Worm (Caenorhabditis elegans) whole organism, L1 larva: ENCODE data around the gene F52C12.2.

Experiments
- C16A3.4 ChIP-seq: fragments of 150-350 bp; optimal IDR thresholded peaks from 2 replicates; lab custom pipeline; 2014; ENCODE audit warnings: missing biosample characterization, missing genetic modification characterization
- C34B4.2 ChIP-seq: sonication (generic microtip); optimal IDR thresholded peaks from 2 replicates; lab custom pipeline; 2017; ENCODE audit warnings: mild to moderate bottlenecking, missing genetic modification characterization, missing compliant biosample characterization
- F16B12.6 ChIP-seq: fragments of 150-350 bp; optimal IDR thresholded peaks from 2 replicates; lab custom pipeline; 2014; ENCODE audit warnings: missing biosample characterization, missing genetic modification characterization
- Y116A8C.19 ChIP-seq: sonication (generic microtip); optimal IDR thresholded peaks from 2 replicates; lab custom pipeline; 2016; ENCODE audit warnings: missing compliant biosample characterization, missing genetic modification characterization, borderline replicate concordance
- aha-1 ChIP-seq: fragments of 150-350 bp; optimal IDR thresholded peaks from 2 replicates; lab custom pipeline; 2014; ENCODE audit warnings: missing biosample characterization, missing genetic modification characterization
- ama-1 ChIP-seq: fragments of 150-350 bp; optimal IDR thresholded peaks from 2 replicates; lab custom pipeline; 2014
- blmp-1 ChIP-seq: fragments of 150-350 bp; optimal IDR thresholded peaks from 2 replicates; lab custom pipeline; 2014; ENCODE audit warnings: missing biosample characterization, missing genetic modification characterization
- ceh-63 ChIP-seq: fragments of 200-800 bp; sonication (Bioruptor generic); optimal IDR thresholded peaks from 2 replicates; lab custom pipeline; 2018; ENCODE audit warnings: mild to moderate bottlenecking, missing genetic modification characterization, missing compliant biosample characterization
- ceh-90 ChIP-seq: sonication (generic microtip); optimal IDR thresholded peaks from 2 replicates; lab custom pipeline; 2016; ENCODE audit warnings: missing genetic modification characterization, missing compliant biosample characterization
- dsc-1 ChIP-seq: sonication (generic microtip); optimal IDR thresholded peaks from 2 replicates; lab custom pipeline; 2016; ENCODE audit warnings: mild to moderate bottlenecking, missing genetic modification characterization, missing compliant biosample characterization
- egl-27 ChIP-seq, 2 experiments: fragments of 150-350 bp in 1 of 2; sonication (generic microtip); optimal IDR thresholded peaks; 3 replicates each; lab custom pipeline; 2017 to 2018; ENCODE audit warnings: missing biosample characterization in 2 of 2, missing genetic modification characterization in 2 of 2, missing genetic modification reagents in 2 of 2
- ets-5 ChIP-seq: fragments of 200-800 bp; sonication (Bioruptor generic); IDR thresholded peaks from 2 replicates; pipeline ENCODE4 v1.3.6; 2022; ENCODE audit warnings: missing genetic modification characterization, missing compliant biosample characterization
- hlh-17 ChIP-seq: fragments of 200-800 bp; sonication (Bioruptor generic); optimal IDR thresholded peaks from 2 replicates; lab custom pipeline; 2018; ENCODE audit warnings: missing genetic modification characterization, mild to moderate bottlenecking, missing compliant biosample characterization, moderate library complexity, borderline replicate concordance
- lin-15B ChIP-seq: fragments of 150-350 bp; sonication (generic microtip); optimal IDR thresholded peaks from 3 replicates; lab custom pipeline; 2014; ENCODE audit warnings: missing biosample characterization, missing genetic modification characterization
- lin-39 ChIP-seq: fragments of 150-350 bp; optimal IDR thresholded peaks from 2 replicates; lab custom pipeline; 2014; ENCODE audit warnings: missing biosample characterization, missing genetic modification reagents, missing genetic modification characterization
- lir-3 ChIP-seq: sonication (generic microtip); optimal IDR thresholded peaks from 2 replicates; lab custom pipeline; 2016; ENCODE audit warnings: mild to moderate bottlenecking, missing genetic modification characterization, moderate library complexity, missing compliant biosample characterization; ENCODE audit not compliant: poor library complexity
- mab-9 ChIP-seq: fragments of 200-800 bp; sonication (Bioruptor generic); IDR thresholded peaks from 2 replicates; pipeline ENCODE4 v1.3.6; 2022; ENCODE audit warnings: missing genetic modification reagents, missing genetic modification characterization, missing compliant biosample characterization
- mef-2 ChIP-seq: fragments of 150-350 bp; optimal IDR thresholded peaks from 2 replicates; lab custom pipeline; 2014; ENCODE audit warnings: missing biosample characterization, missing genetic modification characterization
- mep-1 ChIP-seq: fragments of 150-350 bp; optimal IDR thresholded peaks from 2 replicates; lab custom pipeline; 2014; ENCODE audit warnings: missing biosample characterization, missing genetic modification characterization
- nhr-20 ChIP-seq: sonication (generic microtip); optimal IDR thresholded peaks from 2 replicates; lab custom pipeline; 2016; ENCODE audit warnings: mild to moderate bottlenecking, missing genetic modification characterization, missing compliant biosample characterization
- nhr-76 ChIP-seq: sonication (generic microtip); optimal IDR thresholded peaks from 2 replicates; lab custom pipeline; 2017; ENCODE audit warnings: missing biosample characterization, missing genetic modification characterization
- nhr-90 ChIP-seq: sonication (generic microtip); optimal IDR thresholded peaks from 2 replicates; lab custom pipeline; 2016; ENCODE audit warnings: mild to moderate bottlenecking, missing genetic modification characterization, missing compliant biosample characterization; ENCODE audit not compliant: poor library complexity
- pag-3 ChIP-seq: sonication (generic microtip); optimal IDR thresholded peaks from 2 replicates; lab custom pipeline; 2017; ENCODE audit warnings: missing genetic modification characterization, mild to moderate bottlenecking, missing compliant biosample characterization, antibody characterized with exemption, borderline replicate concordance; ENCODE audit not compliant: insufficient read depth
- pax-3 ChIP-seq: fragments of 200-800 bp; sonication (Bioruptor generic); optimal IDR thresholded peaks from 2 replicates; lab custom pipeline; 2018; ENCODE audit warnings: mild to moderate bottlenecking, missing genetic modification characterization, moderate library complexity, missing compliant biosample characterization
- pqm-1 ChIP-seq: sonication (generic microtip); optimal IDR thresholded peaks from 3 replicates; lab custom pipeline; 2017; ENCODE audit warnings: missing biosample characterization, missing genetic modification characterization
- rnt-1 ChIP-seq: sonication (generic microtip); optimal IDR thresholded peaks from 2 replicates; lab custom pipeline; 2016; ENCODE audit warnings: mild to moderate bottlenecking, missing genetic modification characterization, moderate library complexity, missing compliant biosample characterization
- skn-1 ChIP-seq: fragments of 150-350 bp; optimal IDR thresholded peaks from 2 replicates; lab custom pipeline; 2014; ENCODE audit warnings: missing biosample characterization, missing genetic modification characterization
- snpc-4 ChIP-seq: fragments of 150-350 bp; optimal IDR thresholded peaks from 2 replicates; lab custom pipeline; 2014; ENCODE audit warnings: missing biosample characterization, missing genetic modification characterization
- snu-23 ChIP-seq: sonication (generic microtip); optimal IDR thresholded peaks from 2 replicates; lab custom pipeline; 2016; ENCODE audit warnings: missing genetic modification characterization, missing compliant biosample characterization
- sptf-1 ChIP-seq: fragments of 150-350 bp; optimal IDR thresholded peaks from 2 replicates; lab custom pipeline; 2014; ENCODE audit warnings: missing biosample characterization, missing genetic modification characterization
- sup-37 ChIP-seq: fragments of 200-800 bp; sonication (Bioruptor generic); optimal IDR thresholded peaks from 2 replicates; lab custom pipeline; 2018; ENCODE audit warnings: mild to moderate bottlenecking, missing genetic modification characterization, missing compliant biosample characterization
- tlp-1 ChIP-seq: fragments of 150-350 bp; optimal IDR thresholded peaks from 2 replicates; lab custom pipeline; 2014; ENCODE audit warnings: missing biosample characterization, missing genetic modification characterization
- unc-130 ChIP-seq: fragments of 150-350 bp; optimal IDR thresholded peaks from 2 replicates; lab custom pipeline; 2017; ENCODE audit warnings: missing biosample characterization, missing genetic modification characterization, inconsistent platforms
- vab-15 ChIP-seq: sonication (generic microtip); optimal IDR thresholded peaks from 2 replicates; lab custom pipeline; 2017; ENCODE audit warnings: missing genotype, mild to moderate bottlenecking, missing genetic modification characterization, missing compliant biosample characterization
- zip-4 ChIP-seq: fragments of 200-800 bp; sonication (Bioruptor generic); optimal IDR thresholded peaks from 2 replicates; lab custom pipeline; 2018; ENCODE audit warnings: mild to moderate bottlenecking, missing genetic modification characterization, moderate library complexity, missing compliant biosample characterization

Gene F52C12.2

ce11 chrIV:1965135-1965534, 11.8 kb downstream of the F52C12.2 start, which contains the start of gene Y48A5A.1:
Gene Y48A5A.1 (plus strand): TSS chrIV:1965481.
- no peak for TF ChIP-seq sup-37 (GFP tag; lab: Kevin White, UChicago)
- no peak for TF ChIP-seq snpc-4 (tag; lab: Kevin White, UChicago)
- no peak for TF ChIP-seq ets-5 (GFP tag; lab: Robert Waterston, UW)
- no peak for TF ChIP-seq vab-15 (tag; lab: Kevin White, UChicago)
- TF ChIP-seq rnt-1 (tag; lab: Kevin White, UChicago): no peak
- TF ChIP-seq dsc-1: no peak
- no peak for TF ChIP-seq nhr-20 (tag; lab: Kevin White, UChicago)
- TF ChIP-seq zip-4: no peak
- no peak for TF ChIP-seq skn-1
- TF ChIP-seq aha-1 (tag; lab: Kevin White, UChicago): no peak
- no peak for TF ChIP-seq ceh-90 (tag; lab: Kevin White, UChicago)
- no peak for TF ChIP-seq F16B12.6 (tag; lab: Kevin White, UChicago)
- no peak for TF ChIP-seq unc-130 (tag; lab: Kevin White, UChicago)
- TF ChIP-seq snu-23 (GFP tag; lab: Kevin White, UChicago): no peak
- TF ChIP-seq ama-1: no peak
- TF ChIP-seq tlp-1: no peak
- TF ChIP-seq pag-3 (tag; lab: Kevin White, UChicago): no peak
- no peak for TF ChIP-seq pqm-1 (tag; lab: Kevin White, UChicago)

ce11 chrIV:1969353-1969752, 16.0 kb downstream of the F52C12.2 start, which contains the start of gene Y48A5A.3:
Gene Y48A5A.3 (plus strand): TSS chrIV:1969737.
- TF ChIP-seq C34B4.2 (tag; lab: Kevin White, UChicago): no peak
- no peak for TF ChIP-seq snu-23 (GFP tag; lab: Kevin White, UChicago)
- TF ChIP-seq nhr-90 (tag; lab: Kevin White, UChicago): no peak
- no peak for TF ChIP-seq blmp-1 (tag; lab: Kevin White, UChicago)
- TF ChIP-seq mab-9 (GFP tag; lab: Robert Waterston, UW): no peak
- TF ChIP-seq nhr-76: no peak
- no peak for TF ChIP-seq C16A3.4 (tag; lab: Kevin White, UChicago)
- TF ChIP-seq mep-1 (tag; lab: Kevin White, UChicago): no peak
- no peak for TF ChIP-seq ceh-63 (GFP tag; lab: Kevin White, UChicago)

- no peak for TF ChIP-seq rnt-1 (tag; lab: Kevin White, UChicago)
- no peak for TF ChIP-seq egl-27 (tag; optimal IDR thresholded peaks at IDR 0.05; lab: Kevin White, UChicago)
- TF ChIP-seq tlp-1: no peak
- no peak for TF ChIP-seq lir-3 (tag; lab: Kevin White, UChicago)
- no peak for TF ChIP-seq sptf-1 (tag; lab: Kevin White, UChicago)
- TF ChIP-seq F16B12.6 (tag; lab: Kevin White, UChicago): no peak
- no peak for TF ChIP-seq unc-130 (tag; lab: Kevin White, UChicago)
- TF ChIP-seq lin-39 (tag; lab: Kevin White, UChicago): no peak
- no peak for TF ChIP-seq mep-1 (tag; lab: Kevin White, UChicago)
- TF ChIP-seq nhr-20 (tag; lab: Kevin White, UChicago): no peak
- TF ChIP-seq hlh-17: no peak
- no peak for TF ChIP-seq lin-15B (tag; lab: Kevin White, UChicago)
Measured at ce11 chrIV:1970158-1970557, 16.8 kb downstream of the F52C12.2 start.

- no peak for TF ChIP-seq mef-2 (tag; lab: Kevin White, UChicago)
- TF ChIP-seq pax-3: no peak
- TF ChIP-seq Y116A8C.19 (tag; lab: Kevin White, UChicago): no peak
- TF ChIP-seq egl-27 (tag; optimal IDR thresholded peaks at IDR 0.05; lab: Kevin White, UChicago): no peak
Measured at ce11 chrIV:1971078-1971477, 17.7 kb downstream of the F52C12.2 start.
